Worm (Caenorhabditis elegans): ENCODE data around the gene spp-3.

The spp-3 gene

DNA sequence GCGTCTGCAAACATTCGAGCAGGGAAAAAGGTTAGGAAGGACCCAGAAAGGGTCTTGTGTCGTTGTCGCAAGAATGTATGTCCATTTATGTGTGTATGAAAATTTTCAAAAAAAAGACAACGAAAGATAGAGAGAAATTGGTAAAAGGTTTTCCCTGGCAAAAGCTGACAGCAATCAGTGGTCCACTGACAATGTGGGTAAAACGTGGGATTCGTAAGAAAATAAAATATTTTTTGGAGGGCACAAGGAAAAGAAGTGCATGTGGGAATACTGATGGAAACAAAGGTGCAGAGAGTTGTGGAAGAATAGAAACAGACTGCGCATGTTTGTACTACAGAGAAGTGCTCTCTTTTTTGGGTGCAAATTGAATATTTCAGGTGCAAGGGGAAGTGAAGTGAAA is 32.0 kb downstream of the spp-3 start:
- TF ChIP-seq dpl-1 (GFP tag; optimal IDR thresholded peaks at IDR 0.05) (no peak), nhr-11 (tag; optimal IDR thresholded peaks at IDR 0.05) (no peak)

DNA sequence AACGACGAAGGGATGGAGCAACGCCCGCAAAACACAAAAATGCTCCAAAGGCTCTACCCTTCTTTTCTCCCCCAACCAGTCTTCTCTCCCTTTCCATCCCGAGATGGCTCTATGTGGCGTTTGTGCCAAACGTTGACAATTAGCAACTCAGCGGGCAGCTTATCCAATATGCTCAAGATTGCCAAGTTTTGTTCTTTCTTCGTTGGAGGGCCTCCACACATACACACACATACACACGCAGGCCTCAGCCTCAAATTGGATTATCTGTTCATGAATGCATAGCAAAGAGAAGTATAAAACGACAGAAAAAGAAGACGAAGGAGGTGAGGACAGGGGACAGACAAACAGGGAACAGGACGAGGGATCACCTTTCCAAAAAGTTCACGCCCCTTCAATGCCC is 33.8 kb downstream of the spp-3 start:
- TF ChIP-seq unc-130 (tag; optimal IDR thresholded peaks at IDR 0.05): no peak
- TF ChIP-seq lin-14 (GFP tag; optimal IDR thresholded peaks at IDR 0.05): peak; percentile 74
- no peak for TF ChIP-seq C34B4.2 (tag; optimal IDR thresholded peaks at IDR 0.05)
- TF ChIP-seq ceh-82 (tag; optimal IDR thresholded peaks at IDR 0.05): peak in 1 of 3 experiments; percentile 12
- peak; percentile 27 for TF ChIP-seq ceh-8 (GFP tag; optimal IDR thresholded peaks at IDR 0.05)
- TF ChIP-seq lin-13 (GFP tag; optimal IDR thresholded peaks at IDR 0.05): no peak

DNA sequence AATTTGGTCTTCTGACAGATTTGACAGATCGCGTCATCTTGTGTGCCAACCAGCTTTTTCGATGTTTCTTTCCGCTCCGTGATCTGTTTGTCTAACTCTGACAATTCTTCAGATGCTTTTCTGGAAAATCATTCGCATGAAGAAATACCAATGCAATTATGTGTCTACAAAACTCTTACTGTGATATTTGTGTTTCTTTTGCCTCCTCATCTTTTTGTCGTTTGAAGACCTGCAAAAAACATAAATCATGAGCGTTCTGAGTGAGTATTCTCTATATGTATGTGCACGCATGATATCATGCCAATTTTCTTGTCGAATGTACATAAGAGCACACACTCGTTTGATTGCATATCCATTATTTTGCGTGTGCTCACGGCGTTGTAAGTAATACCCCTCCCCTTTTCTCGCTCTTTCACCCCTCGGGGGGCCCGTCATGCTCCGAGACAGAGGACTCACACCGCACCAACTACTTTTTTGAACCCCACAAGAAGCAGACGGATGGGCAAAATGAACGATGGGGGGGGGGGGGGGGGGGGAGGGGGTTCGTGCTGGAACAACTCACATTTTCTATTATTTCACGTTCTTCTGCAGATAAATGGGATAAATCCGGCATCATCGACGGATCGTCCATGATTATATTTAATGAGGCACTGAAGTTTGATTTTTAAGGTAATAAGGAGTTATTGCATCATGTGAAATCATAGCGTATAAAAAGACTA is 35.3 kb downstream of the spp-3 start, which contains the start of gene unc-10:
unc-10 (minus strand) TSS at position 652 of the 719 bp plus-strand sequence.
- TF ChIP-seq tlp-1 (tag; optimal IDR thresholded peaks at IDR 0.05): no peak
- no peak for TF ChIP-seq ztf-4 (tag; optimal IDR thresholded peaks at IDR 0.05)
- no peak for TF ChIP-seq mdl-1 (tag; optimal IDR thresholded peaks at IDR 0.05)

DNA sequence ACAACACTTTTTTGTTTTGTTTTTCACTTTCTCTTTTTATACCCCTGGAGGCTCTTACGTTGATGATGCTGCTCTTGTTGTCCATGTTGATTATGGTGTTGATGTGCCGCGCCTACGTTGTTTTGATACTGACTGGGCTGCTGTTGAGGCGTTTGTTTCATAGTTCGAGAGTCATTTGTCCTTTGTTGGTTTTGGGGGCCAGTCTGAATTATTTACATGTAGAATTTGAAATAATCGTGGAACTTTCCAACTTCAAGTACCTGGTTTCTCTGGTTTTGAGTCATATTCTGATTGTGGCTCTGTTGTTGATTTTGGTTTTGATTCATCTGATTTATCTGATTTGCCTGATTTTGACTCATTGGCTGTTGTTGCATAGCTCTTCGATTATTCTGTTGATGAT is 37.1 kb downstream of the spp-3 start:
- TF ChIP-seq nhr-237 (tag; optimal IDR thresholded peaks at IDR 0.05): no peak
- no peak for TF ChIP-seq elt-2 (tag; optimal IDR thresholded peaks at IDR 0.05)
- TF ChIP-seq unc-62 (GFP tag; optimal IDR thresholded peaks at IDR 0.05): no peak
- TF ChIP-seq C34B4.2 (tag; optimal IDR thresholded peaks at IDR 0.05): no peak
- TF ChIP-seq lin-15B (tag; optimal IDR thresholded peaks at IDR 0.05): no peak
- no peak for TF ChIP-seq jun-1 (tag; optimal IDR thresholded peaks at IDR 0.05)
- no peak for TF ChIP-seq ceh-63 (GFP tag; optimal IDR thresholded peaks at IDR 0.05)
- TF ChIP-seq ceh-82 (tag; optimal IDR thresholded peaks at IDR 0.05): no peak
- no peak for TF ChIP-seq sox-4 (tag; optimal IDR thresholded peaks at IDR 0.05)
- TF ChIP-seq unc-86 (tag; optimal IDR thresholded peaks at IDR 0.05): no peak
- TF ChIP-seq egl-13 (tag; optimal IDR thresholded peaks at IDR 0.05): no peak
- TF ChIP-seq pqm-1 (tag; optimal IDR thresholded peaks at IDR 0.05): no peak
- no peak for TF ChIP-seq mab-9 (GFP tag; IDR thresholded peaks at IDR 0.05)
- TF ChIP-seq ceh-88 (GFP tag; IDR thresholded peaks at IDR 0.05): no peak
- no peak for TF ChIP-seq nhr-90 (tag; optimal IDR thresholded peaks at IDR 0.05; ENCODE audit: poor library complexity)
- TF ChIP-seq mdl-1 (tag; optimal IDR thresholded peaks at IDR 0.05): no peak
- no peak for TF ChIP-seq skn-1 (tag; optimal IDR thresholded peaks at IDR 0.05)

DNA sequence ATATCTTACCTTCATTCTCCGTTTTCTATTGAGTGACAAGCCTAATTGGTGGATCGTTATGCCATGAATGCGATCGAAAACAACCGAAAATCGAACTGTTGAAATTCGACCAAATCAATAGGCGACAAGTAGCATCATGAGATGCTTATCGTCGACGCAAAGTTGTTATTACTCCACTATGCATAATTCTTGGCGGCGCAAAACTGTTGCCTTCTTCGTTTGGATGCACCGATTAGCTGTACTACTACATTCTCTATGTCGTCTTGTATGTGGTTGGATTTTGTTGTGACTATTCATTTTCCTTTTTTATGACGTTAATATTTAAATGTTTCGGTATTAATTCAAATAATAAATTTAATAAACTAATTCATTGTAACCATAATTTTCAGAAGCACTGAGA is 43.2 kb downstream of the spp-3 start, which contains the start of gene F46H5.11:
F46H5.11 (minus strand) TSS at position 101 of the 400 bp plus-strand sequence.
- TF ChIP-seq nhr-11 (tag; optimal IDR thresholded peaks at IDR 0.05): no peak

DNA sequence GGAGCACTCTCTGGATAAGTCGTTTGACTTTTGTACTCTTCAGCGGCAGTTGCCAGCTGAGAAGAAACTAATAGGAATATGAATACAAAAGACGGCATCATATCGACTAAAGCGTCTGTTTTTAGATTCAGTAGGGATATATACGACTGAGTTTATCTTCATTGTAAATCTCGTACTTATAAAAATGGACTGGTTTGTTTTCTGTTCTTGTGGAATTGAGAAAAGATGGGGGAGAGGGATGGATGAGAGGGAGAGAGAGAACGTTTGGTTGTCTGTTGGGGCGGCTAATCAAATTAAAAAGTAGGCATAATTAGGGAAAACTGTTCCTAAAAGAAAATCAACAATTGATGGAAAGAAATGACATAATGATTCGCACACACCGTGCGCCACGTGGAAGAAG is 45.8 kb downstream of the spp-3 start, which contains the start of gene grd-7:
grd-7 (minus strand) TSS at position 101 of the 400 bp plus-strand sequence.
- TF ChIP-seq blmp-1 (tag; optimal IDR thresholded peaks at IDR 0.05) (peak; percentile 22), fkh-10 (GFP tag; optimal IDR thresholded peaks at IDR 0.05) (no peak), egl-27 (tag; optimal IDR thresholded peaks at IDR 0.05) (no peak), fkh-4 (tag; optimal IDR thresholded peaks at IDR 0.05; ENCODE audit: borderline replicate concordance) (no peak)

DNA sequence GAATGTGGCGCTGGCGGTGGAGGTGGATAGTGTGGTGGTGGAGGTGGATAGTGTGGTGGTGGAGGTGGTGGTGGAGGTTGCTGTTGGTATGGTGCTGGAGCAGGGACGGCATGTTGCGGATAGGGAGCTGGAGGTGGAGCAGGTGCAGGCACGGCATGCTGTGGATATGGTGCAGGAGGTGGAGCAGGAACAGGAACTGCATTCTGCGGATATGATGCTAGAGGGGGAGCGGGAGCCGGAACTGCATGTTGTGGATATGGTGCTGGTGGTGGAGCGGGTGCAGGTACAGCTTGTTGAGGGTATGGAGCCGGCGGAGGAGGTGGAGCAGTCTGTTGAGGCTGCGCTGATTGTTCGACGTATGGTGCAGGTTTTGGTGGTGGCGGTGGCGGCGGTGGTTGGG is 46.2 kb downstream of the spp-3 start:
- TF ChIP-seq dpl-1 (GFP tag; optimal IDR thresholded peaks at IDR 0.05) (no peak), egl-27 (tag; optimal IDR thresholded peaks at IDR 0.05) (no peak), pqm-1 (tag; optimal IDR thresholded peaks at IDR 0.05) (no peak), elt-3 (tag; optimal IDR thresholded peaks at IDR 0.05) (no peak), ceh-90 (tag; optimal IDR thresholded peaks at IDR 0.05) (no peak), snpc-4 (tag; optimal IDR thresholded peaks at IDR 0.05) (no peak), sox-4 (tag; optimal IDR thresholded peaks at IDR 0.05) (no peak), alr-1 (tag; optimal IDR thresholded peaks at IDR 0.05; ENCODE audit: borderline replicate concordance) (no peak), ces-1 (GFP tag; optimal IDR thresholded peaks at IDR 0.05) (no peak), ztf-4 (tag; optimal IDR thresholded peaks at IDR 0.05) (no peak)
